Fruit fly (Drosophila melanogaster) whole organism, embryonic: ENCODE data around the gene CG7183.

Source experiments
- Bdp1 ChIP-seq: fragments of 200-800 bp; sonication (Bioruptor generic); optimal IDR thresholded peaks from 3 replicates; lab custom pipeline; 2016; ENCODE audit warnings: missing biosample characterization, missing genetic modification characterization
- Bgb ChIP-seq: fragments of 200-800 bp; sonication (Bioruptor generic); IDR thresholded peaks from 2 replicates; pipeline ENCODE4 v1.3.6; 2022; ENCODE audit warnings: missing biosample characterization, missing genetic modification characterization; ENCODE audit not compliant: partially characterized antibody
- C15 ChIP-seq: fragments of 200-800 bp; sonication (Bioruptor generic); IDR thresholded peaks from 3 replicates; pipeline ENCODE4 v1.3.6; 2022; ENCODE audit warnings: missing biosample characterization, missing genetic modification characterization
- CG10147 ChIP-seq: fragments of 200-800 bp; sonication (Bioruptor generic); optimal IDR thresholded peaks from 2 replicates; lab custom pipeline; 2019; ENCODE audit warnings: missing biosample characterization, mild to moderate bottlenecking, missing genetic modification characterization, moderate library complexity
- CG10462 ChIP-seq: fragments of 200-800 bp; sonication (Bioruptor generic); optimal IDR thresholded peaks from 2 replicates; lab custom pipeline; 2016; ENCODE audit warnings: missing biosample characterization, missing genetic modification characterization
- CG10565 ChIP-seq: fragments of 200-800 bp; sonication (Bioruptor generic); optimal IDR thresholded peaks from 3 replicates; lab custom pipeline; 2016; ENCODE audit warnings: missing biosample characterization, mild to moderate bottlenecking, missing genetic modification characterization
- CG11456 ChIP-seq: fragments of 200-800 bp; sonication (Bioruptor generic); IDR thresholded peaks from 3 replicates; pipeline ENCODE4 v1.3.6; 2022; ENCODE audit warnings: missing biosample characterization, missing genetic modification characterization
- CG11504 ChIP-seq: fragments of 200-800 bp; sonication (Bioruptor generic); optimal IDR thresholded peaks from 3 replicates; lab custom pipeline; 2019; ENCODE audit warnings: missing biosample characterization, mild to moderate bottlenecking, missing genetic modification characterization, moderate library complexity
- CG11696 ChIP-seq: fragments of 200-800 bp; sonication (Bioruptor generic); IDR thresholded peaks from 2 replicates; pipeline ENCODE4 v1.3.6; 2022; ENCODE audit warnings: missing biosample characterization, missing genetic modification characterization
- CG12659 ChIP-seq: fragments of 200-800 bp; sonication (Bioruptor generic); optimal IDR thresholded peaks from 3 replicates; lab custom pipeline; 2017; ENCODE audit warnings: mild to moderate bottlenecking, missing biosample characterization, missing genetic modification reagents, missing genetic modification characterization
- CG13424 ChIP-seq: fragments of 200-800 bp; sonication (Bioruptor generic); optimal IDR thresholded peaks from 2 replicates; lab custom pipeline; 2019; ENCODE audit warnings: missing biosample characterization, mild to moderate bottlenecking, missing genetic modification characterization, moderate library complexity
- CG16779 ChIP-seq: fragments of 200-800 bp; sonication (Bioruptor generic); IDR thresholded peaks from 2 replicates; pipeline ENCODE4 v1.3.6; 2022; ENCODE audit warnings: missing biosample characterization, missing genetic modification characterization
- CG2116 ChIP-seq: fragments of 200-800 bp; sonication (Bioruptor generic); optimal IDR thresholded peaks from 3 replicates; lab custom pipeline; 2018; ENCODE audit warnings: missing biosample characterization, mild to moderate bottlenecking, missing genetic modification characterization
- CG2120 ChIP-seq: fragments of 200-800 bp; sonication (Bioruptor generic); optimal IDR thresholded peaks from 3 replicates; lab custom pipeline; 2016; ENCODE audit warnings: missing biosample characterization, missing genetic modification characterization
- CG30403 ChIP-seq: fragments of 200-800 bp; sonication (Bioruptor generic); optimal IDR thresholded peaks from 3 replicates; lab custom pipeline; 2016; ENCODE audit warnings: missing biosample characterization, missing genetic modification characterization
- CG34224 ChIP-seq: fragments of 200-800 bp; sonication (Bioruptor generic); IDR thresholded peaks from 3 replicates; pipeline ENCODE4 v1.3.6; 2022; ENCODE audit warnings: missing biosample characterization, missing genetic modification characterization; ENCODE audit not compliant: partially characterized antibody
- CG3995 ChIP-seq: fragments of 200-800 bp; sonication (Bioruptor generic); optimal IDR thresholded peaks from 3 replicates; lab custom pipeline; 2016; ENCODE audit warnings: missing biosample characterization, missing genetic modification characterization
- CG7786 ChIP-seq: fragments of 200-800 bp; sonication (Bioruptor generic); optimal IDR thresholded peaks from 2 replicates; lab custom pipeline; 2016; ENCODE audit warnings: missing biosample characterization, missing genetic modification characterization
- CG8290 ChIP-seq, 3 experiments: fragments of 200-800 bp; sonication (Bioruptor generic); optimal IDR thresholded peaks; 2 replicates each; lab custom pipeline; 2016 to 2019; ENCODE audit warnings: missing biosample characterization in 3 of 3, missing genetic modification characterization in 3 of 3, mild to moderate bottlenecking in 2 of 3, moderate library complexity in 1 of 3
- CG8478 ChIP-seq: fragments of >200 bp; optimal IDR thresholded peaks from 2 replicates; lab custom pipeline; 2018
- CG8924 ChIP-seq: fragments of 200-800 bp; optimal IDR thresholded peaks from 3 replicates; lab custom pipeline; 2019; ENCODE audit warnings: missing biosample characterization, mild to moderate bottlenecking, missing genetic modification characterization, moderate library complexity
- Dad ChIP-seq: fragments of 200-800 bp; sonication (Bioruptor generic); optimal IDR thresholded peaks from 3 replicates; lab custom pipeline; 2016; ENCODE audit warnings: missing biosample characterization, missing genetic modification characterization
- Fer3 ChIP-seq: fragments of 200-800 bp; sonication (Bioruptor generic); optimal IDR thresholded peaks from 2 replicates; lab custom pipeline; 2018; ENCODE audit warnings: missing biosample characterization, mild to moderate bottlenecking, missing genetic modification characterization, moderate library complexity
- HLH54F ChIP-seq: fragments of 200-800 bp; sonication (Bioruptor generic); optimal IDR thresholded peaks from 3 replicates; lab custom pipeline; 2016; ENCODE audit warnings: missing biosample characterization, missing genetic modification characterization
- NC2β ChIP-seq: fragments of 200-800 bp; sonication (Bioruptor generic); optimal IDR thresholded peaks from 2 replicates; lab custom pipeline; 2016; ENCODE audit warnings: missing biosample characterization, missing genetic modification characterization
- NfI ChIP-seq: fragments of 200-800 bp; sonication (Bioruptor generic); optimal IDR thresholded peaks from 3 replicates; lab custom pipeline; 2018; ENCODE audit warnings: missing biosample characterization, mild to moderate bottlenecking, missing genetic modification characterization, moderate library complexity
- ab ChIP-seq: fragments of 200-800 bp; sonication (Bioruptor generic); optimal IDR thresholded peaks from 2 replicates; lab custom pipeline; 2016; ENCODE audit warnings: missing biosample characterization, missing genetic modification characterization
- ac ChIP-seq: fragments of 200-800 bp; sonication (Bioruptor generic); optimal IDR thresholded peaks from 3 replicates; lab custom pipeline; 2017; ENCODE audit warnings: missing biosample characterization, mild to moderate bottlenecking, missing genetic modification characterization
- ara ChIP-seq: fragments of 200-800 bp; sonication (Bioruptor generic); IDR thresholded peaks from 2 replicates; pipeline ENCODE4 v1.3.6; 2022; ENCODE audit warnings: missing biosample characterization, missing genetic modification characterization
- ash1 ChIP-seq: fragments of 200-800 bp; sonication (Bioruptor generic); optimal IDR thresholded peaks from 2 replicates; lab custom pipeline; 2018; ENCODE audit warnings: missing biosample characterization, mild to moderate bottlenecking, missing genetic modification characterization
- bsh ChIP-seq, 2 experiments: fragments of 200-800 bp; sonication (Bioruptor generic); optimal IDR thresholded peaks; 2 replicates each; lab custom pipeline; 2017 to 2018; ENCODE audit warnings: mild to moderate bottlenecking in 2 of 2, missing biosample characterization in 2 of 2, missing genetic modification characterization in 2 of 2, moderate library complexity in 1 of 2
- cg ChIP-seq: fragments of 200-800 bp; sonication (Bioruptor generic); optimal IDR thresholded peaks from 3 replicates; lab custom pipeline; 2019; ENCODE audit warnings: missing biosample characterization, mild to moderate bottlenecking, missing genetic modification characterization, moderate library complexity
- chif ChIP-seq, 2 experiments: fragments of 200-800 bp; sonication (Bioruptor generic); optimal IDR thresholded peaks; 3 replicates each; lab custom pipeline; 2016; ENCODE audit warnings: missing biosample characterization in 2 of 2, missing genetic modification characterization in 2 of 2
- ci ChIP-seq: fragments of 200-800 bp; sonication (Bioruptor generic); IDR thresholded peaks from 3 replicates; pipeline ENCODE4 v1.3.6; 2022; ENCODE audit warnings: missing biosample characterization, missing genetic modification characterization
- dimm ChIP-seq: fragments of 200-800 bp; sonication (Bioruptor generic); IDR thresholded peaks from 2 replicates; pipeline ENCODE4 v1.3.6; 2022; ENCODE audit warnings: missing biosample characterization, missing genetic modification characterization
- fu2 ChIP-seq: fragments of 200-800 bp; sonication (Bioruptor generic); optimal IDR thresholded peaks from 2 replicates; lab custom pipeline; 2016; ENCODE audit warnings: missing biosample characterization, missing genetic modification characterization
- gcm2 ChIP-seq: fragments of 200-800 bp; sonication (Bioruptor generic); optimal IDR thresholded peaks from 2 replicates; lab custom pipeline; 2016; ENCODE audit warnings: missing biosample characterization, missing genetic modification characterization
- her ChIP-seq: fragments of 200-800 bp; sonication (Bioruptor generic); optimal IDR thresholded peaks from 2 replicates; lab custom pipeline; 2016; ENCODE audit warnings: missing biosample characterization, missing genetic modification characterization
- jumu ChIP-seq: fragments of 200-800 bp; sonication (Bioruptor generic); optimal IDR thresholded peaks from 3 replicates; lab custom pipeline; 2016; ENCODE audit warnings: missing biosample characterization, missing genetic modification characterization
- knrl ChIP-seq: fragments of 200-800 bp; sonication (Bioruptor generic); IDR thresholded peaks from 3 replicates; pipeline ENCODE4 v1.3.6; 2022; ENCODE audit warnings: missing biosample characterization, missing genetic modification characterization; ENCODE audit not compliant: partially characterized antibody
- luna ChIP-seq: fragments of 200-800 bp; sonication (Bioruptor generic); optimal IDR thresholded peaks from 2 replicates; lab custom pipeline; 2016; ENCODE audit warnings: missing biosample characterization, missing genetic modification characterization
- nau ChIP-seq: fragments of 200-800 bp; sonication (Bioruptor generic); optimal IDR thresholded peaks from 3 replicates; lab custom pipeline; 2017; ENCODE audit warnings: missing biosample characterization, mild to moderate bottlenecking, missing genetic modification characterization, missing genetic modification reagents
- nerfin-1 ChIP-seq: fragments of 200-800 bp; sonication (Bioruptor generic); optimal IDR thresholded peaks from 3 replicates; lab custom pipeline; 2019; ENCODE audit warnings: missing biosample characterization, mild to moderate bottlenecking, missing genetic modification characterization, moderate library complexity
- pb ChIP-seq: fragments of 200-800 bp; sonication (Bioruptor generic); optimal IDR thresholded peaks from 3 replicates; lab custom pipeline; 2016; ENCODE audit warnings: missing biosample characterization, missing genetic modification characterization
- pita ChIP-seq: fragments of 200-800 bp; sonication (Bioruptor generic); optimal IDR thresholded peaks from 2 replicates; lab custom pipeline; 2017; ENCODE audit warnings: missing biosample characterization, mild to moderate bottlenecking, missing genetic modification characterization
- sens ChIP-seq: fragments of 200-800 bp; sonication (Bioruptor generic); peaks from one replicate; lab custom pipeline; 2016; ENCODE audit warnings: missing biosample characterization, missing genetic modification characterization
- sob ChIP-seq: fragments of 200-800 bp; sonication (Bioruptor generic); IDR thresholded peaks from 2 replicates; pipeline ENCODE4 v1.3.6; 2022; ENCODE audit warnings: missing biosample characterization, missing genetic modification characterization
- ssp ChIP-seq: fragments of 200-800 bp; sonication (Bioruptor generic); IDR thresholded peaks from 2 replicates; pipeline ENCODE4 v1.3.6; 2022; ENCODE audit warnings: missing biosample characterization, missing genetic modification characterization
- unpg ChIP-seq: fragments of 200-800 bp; sonication (Bioruptor generic); optimal IDR thresholded peaks from 3 replicates; lab custom pipeline; 2018; ENCODE audit warnings: missing biosample characterization, mild to moderate bottlenecking, missing genetic modification characterization, moderate library complexity
- vvl ChIP-seq: fragments of 200-800 bp; sonication (Bioruptor generic); IDR thresholded peaks from 2 replicates; pipeline ENCODE4 v1.3.6; 2022; ENCODE audit warnings: missing biosample characterization, missing genetic modification characterization
- yki ChIP-seq: fragments of >200 bp; optimal IDR thresholded peaks from 3 replicates; lab custom pipeline; 2018

Gene CG7183

DNA sequence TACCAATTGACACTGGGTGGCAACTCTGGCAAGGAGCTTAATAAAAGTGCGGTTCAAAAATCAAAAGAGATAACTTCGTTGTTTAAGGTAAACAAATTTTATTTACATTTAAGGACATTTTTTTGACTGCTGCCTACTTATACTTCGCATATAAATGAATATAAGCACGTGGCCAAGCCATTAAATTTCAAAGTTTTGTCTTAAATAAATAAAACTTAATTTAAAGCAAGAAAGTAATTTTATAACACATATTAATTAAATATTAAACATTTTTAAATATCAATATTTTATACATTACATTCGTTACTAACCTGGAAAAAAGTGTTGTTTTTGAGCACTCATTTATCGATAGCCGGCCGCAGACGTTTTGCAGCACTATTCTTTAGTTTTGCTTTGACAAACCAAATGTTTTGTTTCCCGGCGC, 31.8 kb downstream of the CG7183 start, which contains the start of the genes CG12321 and MED17 (continued):
- TF ChIP-seq luna (no peak), bsh (GFP tag; optimal IDR thresholded peaks at IDR 0.05; lab: Kevin White, UChicago) (peak in 1 of 2 experiments; percentile 85), unpg (peak; percentile 84), knrl (GFP tag; lab: Robert Waterston, UW) (0 out of 3 replicates have a peak, but pooled peaks have one; percentile 14), CG8924 (tag; lab: Kevin White, UChicago) (peak; percentile 90), sens (GFP tag; lab: Kevin White, UChicago) (peak; percentile 93), pb (GFP tag; lab: Kevin White, UChicago) (no peak), nau (no peak), CG11456 (GFP tag; lab: Robert Waterston, UW) (peak; percentile 92), Bgb (GFP tag; lab: Robert Waterston, UW) (no peak), ab (GFP tag; lab: Kevin White, UChicago) (peak; percentile 41), CG3995 (GFP tag; lab: Kevin White, UChicago) (peak; percentile 27), CG11696 (GFP tag; lab: Robert Waterston, UW) (peak; percentile 54; the same call in 1 of the 2 replicates), fu2 (peak; percentile 62), chif (GFP tag; optimal IDR thresholded peaks at IDR 0.05; lab: Kevin White, UChicago) (peak in 1 of 2 experiments; percentile 49), CG10462 (peak; percentile 76), CG16779 (peak; percentile 82), C15 (GFP tag; lab: Robert Waterston, UW) (peak; percentile 74; the same call in 2 of the 3 replicates), Bdp1 (peak; percentile 62), Fer3 (peak; percentile 85), NC2β (GFP tag; lab: Kevin White, UChicago) (no peak), cg (GFP tag; lab: Kevin White, UChicago) (no peak), gcm2 (GFP tag; lab: Kevin White, UChicago) (peak; percentile 62), ara (GFP tag; lab: Robert Waterston, UW) (peak; percentile 60), jumu (GFP tag; lab: Kevin White, UChicago) (peak; percentile 42), her (GFP tag; lab: Kevin White, UChicago) (no peak), CG30403 (peak; percentile 93), CG11504 (tag; lab: Kevin White, UChicago) (peak; percentile 87), CG34224 (GFP tag; lab: Robert Waterston, UW) (no peak), sob (GFP tag; lab: Robert Waterston, UW) (peak; percentile 97), Dad (no peak), ci (GFP tag; lab: Robert Waterston, UW) (no peak; the same call in 1 of the 3 replicates), CG7786 (GFP tag; lab: Kevin White, UChicago) (peak; percentile 56), CG10565 (peak; percentile 41), HLH54F (GFP tag; lab: Kevin White, UChicago) (peak; percentile 74), yki (no peak), CG2120 (peak; percentile 91), CG12659 (GFP tag; lab: Kevin White, UChicago) (peak; percentile 96), ac (GFP tag; lab: Kevin White, UChicago) (peak; percentile 11), CG10147 (GFP tag; lab: Kevin White, UChicago) (peak; percentile 88), NfI (peak; percentile 89), vvl (GFP tag; lab: Robert Waterston, UW) (peak; percentile 90), CG13424 (tag; lab: Kevin White, UChicago) (peak; percentile 87), nerfin-1 (tag; lab: Kevin White, UChicago) (peak; percentile 65), ssp (GFP tag; lab: Robert Waterston, UW) (peak; percentile 87), CG8290 (GFP tag; optimal IDR thresholded peaks at IDR 0.05; lab: Kevin White, UChicago) (peak; percentile 96), CG8290 (tag; optimal IDR thresholded peaks at IDR 0.05; lab: Kevin White, UChicago) (peak; percentile 73 to 85), dimm (GFP tag; lab: Robert Waterston, UW) (peak; percentile 54; the same call in 1 of the 2 replicates), CG2116 (GFP tag; lab: Kevin White, UChicago) (peak; percentile 80), pita (GFP tag; lab: Kevin White, UChicago) (no peak), ash1 (GFP tag; lab: Kevin White, UChicago) (peak; percentile 16), CG8478 (lab: Kevin White, UChicago) (no peak)
